Fruit fly (Drosophila melanogaster): Measurements from ENCODE around the gene CG32640.

CG32640 gene

DNA sequence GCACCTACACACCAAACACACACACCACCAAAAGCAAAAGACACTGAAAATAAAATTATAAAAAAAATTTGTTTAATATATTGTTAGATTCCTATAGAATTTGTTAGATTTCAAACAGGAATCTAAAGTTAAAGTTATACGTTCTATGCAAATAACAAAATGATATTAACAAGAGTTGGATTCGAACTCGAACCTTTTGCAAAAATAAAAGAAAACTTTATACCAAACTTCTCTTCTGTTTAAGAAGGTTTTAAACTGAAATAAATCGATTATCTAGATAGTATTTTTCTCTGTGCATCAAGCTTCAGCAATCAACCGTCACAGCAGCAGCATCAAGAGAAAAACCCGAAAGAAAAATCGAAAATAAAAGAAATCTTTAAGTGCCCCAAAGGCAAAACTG lies 48.7 kb downstream of the CG32640 start (continued):
- TF ChIP-seq CG9727 (GFP tag; optimal IDR thresholded peaks at IDR 0.05) (peak; percentile 8), Xrp1 (GFP tag; IDR thresholded peaks at IDR 0.05) (peak; percentile 22; the same call in 1 of the 2 replicates), CG2712 (tag; optimal IDR thresholded peaks at IDR 0.05) (peak; percentile 76), sim (GFP tag; IDR thresholded peaks at IDR 0.05) (no peak), bbx (GFP tag; IDR thresholded peaks at IDR 0.05; ENCODE audit: partially characterized antibody) (no peak), wek (GFP tag; optimal IDR thresholded peaks at IDR 0.05) (no peak), CG6813 (GFP tag; optimal IDR thresholded peaks at IDR 0.05) (peak; percentile 12), Opbp (GFP tag; IDR thresholded peaks at IDR 0.05; ENCODE audit: partially characterized antibody) (no peak), CG18619 (GFP tag; optimal IDR thresholded peaks at IDR 0.05) (no peak), bowl (GFP tag; IDR thresholded peaks at IDR 0.05) (no peak), Side (GFP tag; optimal IDR thresholded peaks at IDR 0.05) (no peak), lola (GFP tag; optimal IDR thresholded peaks at IDR 0.05) (peak in 1 of 3 experiments; percentile 16), bcd (GFP tag; optimal IDR thresholded peaks at IDR 0.05) (peak; percentile 14), CG2678 (tag; optimal IDR thresholded peaks at IDR 0.05) (peak; percentile 49), dmrt11E (tag; optimal IDR thresholded peaks at IDR 0.05) (peak; percentile 49), CG6654 (GFP tag; optimal IDR thresholded peaks at IDR 0.05) (no peak), CG1603 (tag; optimal IDR thresholded peaks at IDR 0.05) (no peak), tna (GFP tag; IDR thresholded peaks at IDR 0.05; ENCODE audit: partially characterized antibody) (no peak), Hey (tag; optimal IDR thresholded peaks at IDR 0.05) (no peak), Ada2b (GFP tag; IDR thresholded peaks at IDR 0.05) (no peak), CG13775 (GFP tag; optimal IDR thresholded peaks at IDR 0.05) (peak; percentile 13), CG3726 (GFP tag; IDR thresholded peaks at IDR 0.05) (no peak), Fer1 (GFP tag; optimal IDR thresholded peaks at IDR 0.05) (peak; percentile 29), CG17328 (GFP tag; IDR thresholded peaks at IDR 0.05) (no peak), NK7.1 (GFP tag; optimal IDR thresholded peaks at IDR 0.05) (no peak), CG8281 (tag; optimal IDR thresholded peaks at IDR 0.05) (no peak), dm (GFP tag; optimal IDR thresholded peaks at IDR 0.05) (no peak), Poxn (GFP tag; IDR thresholded peaks at IDR 0.05) (no peak), CTCF (GFP tag; optimal IDR thresholded peaks at IDR 0.05) (no peak), z (GFP tag; IDR thresholded peaks at IDR 0.05) (no peak), CG13424 (tag; optimal IDR thresholded peaks at IDR 0.05) (peak; percentile 46), Aef1 (GFP tag; IDR thresholded peaks at IDR 0.05) (no peak), cwo (GFP tag; optimal IDR thresholded peaks at IDR 0.05) (no peak), run (tag; optimal IDR thresholded peaks at IDR 0.05) (no peak), toy (GFP tag; IDR thresholded peaks at IDR 0.05) (no peak), sc (optimal IDR thresholded peaks at IDR 0.05) (no peak), sc (GFP tag; optimal IDR thresholded peaks at IDR 0.05) (peak; percentile 20), kah (GFP tag; optimal IDR thresholded peaks at IDR 0.05) (no peak), seq (GFP tag; IDR thresholded peaks at IDR 0.05) (no peak), phol (tag; optimal IDR thresholded peaks at IDR 0.05) (peak; percentile 63), CG8924 (tag; optimal IDR thresholded peaks at IDR 0.05) (peak; percentile 47), CG13123 (GFP tag; optimal IDR thresholded peaks at IDR 0.05) (no peak), grn (GFP tag; optimal IDR thresholded peaks at IDR 0.05) (no peak), CG3847 (GFP tag; IDR thresholded peaks at IDR 0.05) (no peak), CG10267 (tag; optimal IDR thresholded peaks at IDR 0.05) (peak; percentile 26), Med (GFP tag) (peak; percentile 4), CG4328 (GFP tag; optimal IDR thresholded peaks at IDR 0.05) (no peak)

All from whole organism, embryonic.